Fruit fly (Drosophila melanogaster): ENCODE results near the gene fon.

The fon gene

dm6 chr2L:19342018-19342417 is 44.0 kb downstream of the fon start (continued):
- TF ChIP-seq CG12236 (GFP tag; optimal IDR thresholded peaks at IDR 0.05) (peak; percentile 25), mld (GFP tag; IDR thresholded peaks at IDR 0.05; ENCODE audit: partially characterized antibody) (no peak), BtbVII (GFP tag; optimal IDR thresholded peaks at IDR 0.05) (no peak), Atf3 (GFP tag; optimal IDR thresholded peaks at IDR 0.05) (peak; percentile 4), CG1603 (tag; optimal IDR thresholded peaks at IDR 0.05) (peak; percentile 83), Hr78 (GFP tag; optimal IDR thresholded peaks at IDR 0.05) (no peak), CG11504 (tag; optimal IDR thresholded peaks at IDR 0.05) (peak; percentile 84), Hr3 (GFP tag; optimal IDR thresholded peaks at IDR 0.05) (peak; percentile 26), az2 (GFP tag; optimal IDR thresholded peaks at IDR 0.05) (peak; percentile 58), Spps (tag; optimal IDR thresholded peaks at IDR 0.05) (peak; percentile 55), CG1233 (GFP tag; optimal IDR thresholded peaks at IDR 0.05) (peak; percentile 38), CG2678 (tag; optimal IDR thresholded peaks at IDR 0.05) (peak; percentile 55), ci (GFP tag; IDR thresholded peaks at IDR 0.05) (peak; percentile 58; the same call in 1 of the 3 replicates), bsh (GFP tag; optimal IDR thresholded peaks at IDR 0.05) (peak; percentile 84 to 92), fd64A (GFP tag; optimal IDR thresholded peaks at IDR 0.05) (peak; percentile 20), z (GFP tag; IDR thresholded peaks at IDR 0.05) (no peak), nmo (GFP tag; optimal IDR thresholded peaks at IDR 0.05) (peak; percentile 36), CG16863 (GFP tag; optimal IDR thresholded peaks at IDR 0.05) (peak; percentile 42), Rx (GFP tag; IDR thresholded peaks at IDR 0.05) (0 out of 2 replicates have a peak, but pooled peaks have one; percentile 35), ato (GFP tag; IDR thresholded peaks at IDR 0.05; ENCODE audit: partially characterized antibody) (no peak), ap (GFP tag; IDR thresholded peaks at IDR 0.05) (no peak), CG3163 (GFP tag; optimal IDR thresholded peaks at IDR 0.05) (no peak), CG12155 (GFP tag; optimal IDR thresholded peaks at IDR 0.05) (peak; percentile 30), CG34422 (GFP tag; IDR thresholded peaks at IDR 0.05) (no peak), bcd (GFP tag; optimal IDR thresholded peaks at IDR 0.05) (no peak), CG7839 (tag; optimal IDR thresholded peaks at IDR 0.05) (peak; percentile 42), gsb-n (tag; optimal IDR thresholded peaks at IDR 0.05) (peak; percentile 67), CG7556 (GFP tag; optimal IDR thresholded peaks at IDR 0.05) (peak; percentile 26), Atf-2 (GFP tag; optimal IDR thresholded peaks at IDR 0.05) (peak; percentile 28), Xrp1 (GFP tag; IDR thresholded peaks at IDR 0.05) (peak; percentile 76), corto (GFP tag; optimal IDR thresholded peaks at IDR 0.05) (no peak), en (GFP tag; optimal IDR thresholded peaks at IDR 0.05) (no peak), Eip74EF (GFP tag; optimal IDR thresholded peaks at IDR 0.05) (no peak), CG12659 (GFP tag; optimal IDR thresholded peaks at IDR 0.05) (peak; percentile 1), CG8359 (GFP tag; optimal IDR thresholded peaks at IDR 0.05; ENCODE audit: borderline replicate concordance) (peak; percentile 10), Fer3 (tag; optimal IDR thresholded peaks at IDR 0.05) (peak; percentile 9), CG14965 (GFP tag; optimal IDR thresholded peaks at IDR 0.05; ENCODE audit: borderline replicate concordance) (no peak), sens (GFP tag) (peak; percentile 78), pnt (GFP tag; optimal IDR thresholded peaks at IDR 0.05) (peak; percentile 32), lab (GFP tag; optimal IDR thresholded peaks at IDR 0.05) (peak; percentile 3), CG10209 (GFP tag; optimal IDR thresholded peaks at IDR 0.05) (peak; percentile 37), tap (tag; optimal IDR thresholded peaks at IDR 0.05) (peak; percentile 41), onecut (GFP tag; IDR thresholded peaks at IDR 0.05) (peak; percentile 19; the same call in 1 of the 2 replicates), CG10979 (tag; optimal IDR thresholded peaks at IDR 0.05) (peak; percentile 81), sr (GFP tag; IDR thresholded peaks at IDR 0.05) (no peak), crol (GFP tag; IDR thresholded peaks at IDR 0.05) (no peak), CG1832 (GFP tag; optimal IDR thresholded peaks at IDR 0.05) (no peak), Antp (GFP tag; optimal IDR thresholded peaks at IDR 0.05) (peak; percentile 0), lov (optimal IDR thresholded peaks at IDR 0.05) (no peak), lov (GFP tag; IDR thresholded peaks at IDR 0.05) (0 out of 3 replicates have a peak, but pooled peaks have one; percentile 46)
